Fruit fly (Drosophila melanogaster): Measurements from ENCODE around the gene Tet.

Tet gene

dm6 chr3L:2861949-2862569 is 16.9 kb downstream of the Tet start:
- TF ChIP-seq Sin3A (optimal IDR thresholded peaks at IDR 0.05) (no peak), Myc (optimal IDR thresholded peaks at IDR 0.05) (no peak)

DNA sequence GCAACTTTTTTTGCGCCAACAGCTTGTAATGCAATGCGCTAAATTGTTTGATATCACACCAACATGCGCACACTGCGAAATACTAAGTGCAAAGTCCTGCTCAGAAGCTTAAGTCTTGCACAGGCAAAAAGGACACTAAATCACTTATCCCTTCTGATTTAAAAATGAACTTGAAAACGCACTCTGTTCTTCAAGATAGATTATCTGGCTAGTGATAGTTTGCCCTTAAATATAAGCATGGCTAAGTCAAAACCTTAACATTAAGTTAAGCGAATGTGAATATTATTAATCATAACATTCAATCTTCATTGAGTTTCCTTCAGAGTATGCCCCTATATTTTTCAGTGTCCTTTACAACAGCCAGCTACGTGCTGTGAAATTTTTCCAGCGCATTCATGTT is 18.9 kb downstream of the Tet start:
- TF ChIP-seq psq (optimal IDR thresholded peaks at IDR 0.05) (no peak), ttk (optimal IDR thresholded peaks at IDR 0.05) (no peak), insv (optimal IDR thresholded peaks at IDR 0.05) (no peak), Sin3A (optimal IDR thresholded peaks at IDR 0.05) (no peak), h (optimal IDR thresholded peaks at IDR 0.05) (no peak), Myc (optimal IDR thresholded peaks at IDR 0.05) (no peak)

- no peak for TF ChIP-seq Sin3A (optimal IDR thresholded peaks at IDR 0.05)
- TF ChIP-seq insv (optimal IDR thresholded peaks at IDR 0.05): no peak
- no peak for TF ChIP-seq psq (optimal IDR thresholded peaks at IDR 0.05)
- TF ChIP-seq h (optimal IDR thresholded peaks at IDR 0.05): no peak
- TF ChIP-seq ttk (optimal IDR thresholded peaks at IDR 0.05): no peak
- TF ChIP-seq Myc (optimal IDR thresholded peaks at IDR 0.05): no peak
Measured at dm6 chr3L:2855427-2856005, 23.4 kb downstream of the Tet start.

DNA sequence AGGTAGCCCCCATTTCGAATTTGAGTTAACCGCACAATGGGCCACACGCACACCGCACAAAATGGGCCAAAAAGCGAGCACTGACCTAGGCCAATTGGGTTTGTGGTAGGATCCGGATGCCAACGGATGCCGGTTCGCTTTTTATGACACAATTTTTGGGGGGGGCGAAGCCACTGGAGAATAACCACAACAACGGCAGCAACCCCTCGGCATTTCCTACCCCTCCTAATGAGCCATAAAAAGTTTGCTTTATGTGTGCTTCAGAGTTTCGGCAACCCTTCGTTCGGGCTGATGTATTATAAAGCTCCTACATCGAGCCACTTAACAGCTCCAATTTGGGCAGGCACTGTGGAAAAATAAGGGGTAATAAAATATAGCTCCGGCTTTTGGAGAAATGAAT is 24.3 kb downstream of the Tet start:
- no peak for TF ChIP-seq h (optimal IDR thresholded peaks at IDR 0.05)
- TF ChIP-seq Sin3A (optimal IDR thresholded peaks at IDR 0.05): no peak
- TF ChIP-seq psq (optimal IDR thresholded peaks at IDR 0.05): no peak
- TF ChIP-seq insv (optimal IDR thresholded peaks at IDR 0.05): no peak
- TF ChIP-seq Myc (optimal IDR thresholded peaks at IDR 0.05): no peak
- no peak for TF ChIP-seq ttk (optimal IDR thresholded peaks at IDR 0.05)

DNA sequence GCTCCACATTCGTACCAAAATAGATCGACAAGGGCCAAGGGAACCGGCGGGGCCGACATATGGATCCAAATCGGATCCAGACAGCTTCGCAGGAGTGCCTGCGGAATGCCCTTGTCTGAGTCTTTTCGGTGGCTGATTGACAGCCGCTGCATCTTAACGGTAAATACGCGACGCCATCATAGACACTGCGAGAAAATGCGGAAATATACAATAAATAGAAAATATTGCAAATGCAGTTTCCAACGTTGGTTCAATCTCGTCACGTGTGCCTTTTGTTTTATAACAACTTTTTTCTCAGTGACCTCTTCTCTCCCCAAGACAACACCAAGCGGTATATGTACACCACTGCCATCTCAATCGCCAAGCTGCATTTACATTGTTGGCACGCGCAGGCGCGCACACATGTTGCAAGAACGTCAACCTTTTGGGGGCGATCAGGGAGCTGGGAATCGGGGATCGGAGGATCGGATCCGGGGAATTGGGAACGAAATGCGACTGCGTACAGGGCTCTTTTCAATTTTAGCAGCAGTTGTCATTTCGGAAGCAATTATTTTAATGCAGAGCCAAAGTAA is 26.1 kb downstream of the Tet start:
- no peak for TF ChIP-seq h (optimal IDR thresholded peaks at IDR 0.05)
- no peak for TF ChIP-seq Myc (optimal IDR thresholded peaks at IDR 0.05)
- no peak for TF ChIP-seq psq (optimal IDR thresholded peaks at IDR 0.05)
- no peak for TF ChIP-seq Sin3A (optimal IDR thresholded peaks at IDR 0.05)
- TF ChIP-seq ttk (optimal IDR thresholded peaks at IDR 0.05): no peak
- no peak for TF ChIP-seq insv (optimal IDR thresholded peaks at IDR 0.05)

dm6 chr3L:2851771-2852170 is 27.2 kb downstream of the Tet start:
- TF ChIP-seq insv (optimal IDR thresholded peaks at IDR 0.05): no peak

DNA sequence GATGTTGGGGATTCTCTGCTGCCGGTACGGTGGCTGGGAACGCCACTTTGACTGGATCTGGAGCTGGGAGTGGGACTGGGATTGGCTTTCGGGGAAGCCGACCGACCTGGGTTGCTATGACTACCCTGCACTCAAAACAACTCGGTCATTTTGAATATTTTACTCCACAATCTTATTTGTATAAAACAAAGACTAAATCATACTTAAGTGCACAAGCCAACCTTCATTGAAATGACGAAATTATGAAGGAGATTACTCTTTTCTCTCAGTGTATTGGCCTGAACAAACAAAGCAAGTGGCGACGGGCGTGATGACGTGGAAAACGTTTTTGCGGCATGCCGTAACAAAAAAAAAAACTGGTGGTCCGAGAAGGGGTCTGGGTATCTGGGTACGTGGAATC is 28.0 kb downstream of the Tet start:
- no peak for TF ChIP-seq h (optimal IDR thresholded peaks at IDR 0.05)
- no peak for TF ChIP-seq Myc (optimal IDR thresholded peaks at IDR 0.05)
- TF ChIP-seq insv (optimal IDR thresholded peaks at IDR 0.05): no peak
- TF ChIP-seq psq (optimal IDR thresholded peaks at IDR 0.05): no peak
- TF ChIP-seq Sin3A (optimal IDR thresholded peaks at IDR 0.05): no peak
- no peak for TF ChIP-seq ttk (optimal IDR thresholded peaks at IDR 0.05)

DNA sequence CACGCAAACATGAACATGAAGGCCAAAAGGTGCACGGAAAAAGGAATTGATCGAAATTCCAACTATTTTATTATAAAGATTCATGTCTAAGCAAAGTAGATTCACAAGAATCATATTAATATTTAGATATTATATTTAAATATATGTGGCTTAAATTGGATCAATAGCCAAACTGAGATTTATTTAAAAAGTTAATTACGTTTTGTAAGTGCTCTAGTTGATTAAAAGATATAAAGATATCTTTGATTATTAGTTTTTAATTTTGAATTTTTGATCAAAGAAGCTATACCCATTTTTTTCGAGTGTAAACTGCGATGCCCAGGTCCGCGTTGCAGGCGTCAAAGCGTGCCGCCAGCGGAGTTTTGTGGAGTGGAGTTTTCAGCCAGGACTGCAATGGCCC is 30.0 kb downstream of the Tet start:
- TF ChIP-seq Myc (optimal IDR thresholded peaks at IDR 0.05) (no peak), Sin3A (optimal IDR thresholded peaks at IDR 0.05) (no peak), insv (optimal IDR thresholded peaks at IDR 0.05) (no peak), psq (optimal IDR thresholded peaks at IDR 0.05) (no peak), h (optimal IDR thresholded peaks at IDR 0.05) (no peak), ttk (optimal IDR thresholded peaks at IDR 0.05) (no peak)

- TF ChIP-seq psq (optimal IDR thresholded peaks at IDR 0.05) (no peak), h (optimal IDR thresholded peaks at IDR 0.05) (no peak), Sin3A (optimal IDR thresholded peaks at IDR 0.05) (no peak), Myc (optimal IDR thresholded peaks at IDR 0.05) (no peak), insv (optimal IDR thresholded peaks at IDR 0.05) (no peak)
Measured at dm6 chr3L:2848269-2848668, 30.7 kb downstream of the Tet start.

DNA sequence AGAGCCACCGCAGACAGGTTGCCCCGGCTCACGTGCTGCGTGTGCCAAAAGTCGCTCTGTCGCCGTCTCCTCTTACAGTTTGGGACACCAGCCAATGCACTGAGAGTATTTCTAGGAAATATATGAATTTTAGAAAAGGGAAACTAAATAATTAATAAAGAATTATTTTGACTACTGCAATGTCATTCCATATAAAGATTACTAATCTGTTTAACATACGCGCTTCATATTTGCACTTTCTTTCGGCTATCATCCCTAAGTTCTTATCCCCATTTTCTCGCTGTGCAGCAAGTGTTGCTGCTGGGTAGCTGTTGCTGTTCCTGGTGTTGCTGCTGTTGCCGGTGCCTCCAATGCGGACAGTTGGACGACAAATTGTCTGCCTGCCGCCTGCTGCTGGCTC is 31.7 kb downstream of the Tet start:
- TF ChIP-seq psq (optimal IDR thresholded peaks at IDR 0.05) (no peak), h (optimal IDR thresholded peaks at IDR 0.05) (no peak), insv (optimal IDR thresholded peaks at IDR 0.05) (no peak), Myc (optimal IDR thresholded peaks at IDR 0.05) (no peak), Sin3A (optimal IDR thresholded peaks at IDR 0.05) (no peak), ttk (optimal IDR thresholded peaks at IDR 0.05) (no peak)

DNA sequence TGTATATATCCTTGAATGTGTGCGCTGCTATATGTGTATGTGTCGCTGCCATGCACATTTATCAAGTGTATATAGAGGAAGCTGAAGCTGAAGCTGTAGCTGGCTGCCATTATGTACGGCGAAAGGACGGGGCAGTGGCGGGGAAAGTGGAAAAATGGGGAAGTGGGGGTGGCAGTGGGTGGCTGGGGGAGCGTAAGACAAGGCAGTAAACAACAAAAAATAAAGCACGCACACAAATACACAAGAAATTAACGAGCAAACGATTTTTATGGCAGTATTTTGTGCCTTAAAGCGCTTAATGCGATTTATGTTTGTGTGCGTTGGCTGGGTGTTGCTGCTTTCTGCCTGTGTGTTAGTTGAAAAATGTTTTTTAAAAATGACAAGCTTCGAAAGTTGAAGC is 33.3 kb downstream of the Tet start:
- TF ChIP-seq h (optimal IDR thresholded peaks at IDR 0.05) (no peak), Sin3A (optimal IDR thresholded peaks at IDR 0.05) (no peak), Myc (optimal IDR thresholded peaks at IDR 0.05) (no peak), insv (optimal IDR thresholded peaks at IDR 0.05) (no peak), psq (optimal IDR thresholded peaks at IDR 0.05) (no peak), ttk (optimal IDR thresholded peaks at IDR 0.05) (no peak)

dm6 chr3L:2844913-2845610 is 33.9 kb downstream of the Tet start:
- no peak for TF ChIP-seq h (optimal IDR thresholded peaks at IDR 0.05)
- TF ChIP-seq Myc (optimal IDR thresholded peaks at IDR 0.05): no peak
- TF ChIP-seq ttk (optimal IDR thresholded peaks at IDR 0.05): no peak
- no peak for TF ChIP-seq Sin3A (optimal IDR thresholded peaks at IDR 0.05)
- TF ChIP-seq insv (optimal IDR thresholded peaks at IDR 0.05): no peak
- TF ChIP-seq psq (optimal IDR thresholded peaks at IDR 0.05): no peak

- TF ChIP-seq ttk (optimal IDR thresholded peaks at IDR 0.05): no peak
- TF ChIP-seq h (optimal IDR thresholded peaks at IDR 0.05): no peak
- no peak for TF ChIP-seq Sin3A (optimal IDR thresholded peaks at IDR 0.05)
- no peak for TF ChIP-seq insv (optimal IDR thresholded peaks at IDR 0.05)
- TF ChIP-seq psq (optimal IDR thresholded peaks at IDR 0.05): no peak
- no peak for TF ChIP-seq Myc (optimal IDR thresholded peaks at IDR 0.05)
Measured at dm6 chr3L:2844468-2844867, 34.5 kb downstream of the Tet start.

Data from Kc167 (cell line).